Worm (Caenorhabditis elegans): ENCODE measurements around the gene Y94H6A.7.

ce11 chrIV:2761477-2761876, 45.1 kb upstream of the Y94H6A.7 start:
- TF ChIP-seq sea-2 (GFP tag; IDR thresholded peaks at IDR 0.05) = no peak
- no peak for TF ChIP-seq madf-3 (GFP tag; IDR thresholded peaks at IDR 0.05)
- TF ChIP-seq ama-1 (optimal IDR thresholded peaks at IDR 0.05) = no peak
- TF ChIP-seq ama-1 (GFP tag; optimal IDR thresholded peaks at IDR 0.05) = no peak
- TF ChIP-seq nfya-1 (tag; optimal IDR thresholded peaks at IDR 0.05; ENCODE audit: borderline replicate concordance, insufficient read depth) = no peak
- TF ChIP-seq pha-4 (tag; optimal IDR thresholded peaks at IDR 0.05) = no peak
- TF ChIP-seq Y79H2A.3 (GFP tag; conservative IDR thresholded peaks at IDR 0.05) = no peak
- no peak for TF ChIP-seq snpc-1.3 (tag; optimal IDR thresholded peaks at IDR 0.05; ENCODE audit: insufficient read depth)
- TF ChIP-seq sdz-38 (tag; optimal IDR thresholded peaks at IDR 0.05) = no peak
- no peak for TF ChIP-seq lin-35 (GFP tag; optimal IDR thresholded peaks at IDR 0.05)
- TF ChIP-seq hrde-1 (tag; optimal IDR thresholded peaks at IDR 0.05; ENCODE audit: borderline replicate concordance) = no peak
- no peak for TF ChIP-seq nhr-120 (GFP tag; IDR thresholded peaks at IDR 0.05)
